Fruit fly (Drosophila melanogaster): ENCODE data around the gene CG10097.

DNA sequence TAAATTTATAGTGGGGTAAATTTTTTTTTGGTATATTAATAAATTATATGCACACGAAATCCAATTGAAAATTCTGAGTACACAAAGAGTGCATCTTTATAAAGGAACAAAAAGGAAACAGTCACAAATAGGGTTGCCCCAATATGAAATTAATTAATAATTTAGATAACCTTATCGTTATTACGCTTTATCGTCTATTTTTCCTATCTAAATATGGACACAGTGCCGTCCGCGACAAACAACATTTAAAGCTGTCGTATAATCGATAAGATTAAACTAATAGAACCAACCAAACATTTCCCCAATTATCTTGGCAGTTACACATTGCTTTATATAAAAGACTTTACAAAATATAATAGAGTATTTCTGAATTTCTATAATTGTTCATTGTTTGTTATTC, 2.3 kb upstream of the CG10097 start:
- no peak for TF ChIP-seq eyg (GFP tag; optimal IDR thresholded peaks at IDR 0.05)
- TF ChIP-seq sisA (GFP tag; IDR thresholded peaks at IDR 0.05), result no peak
- TF ChIP-seq schlank (tag; optimal IDR thresholded peaks at IDR 0.05), result no peak
- TF ChIP-seq caup (GFP tag; optimal IDR thresholded peaks at IDR 0.05; ENCODE audit: severe bottlenecking), result no peak
- TF ChIP-seq CG10321 (GFP tag; IDR thresholded peaks at IDR 0.05), result no peak
